Worm (Caenorhabditis elegans) whole organism, midembryonic: ENCODE measurements around the gene F53E10.1.
A peak's percentile ranks its signal among the peaks of the same experiment; 100 is the strongest.
"Not testable (repeated sequence)": the region's sequence is repeated elsewhere in the genome, so short reads cannot be mapped to it uniquely, and the experiment has no call there.

Experiments
- T22C8.4 ChIP-seq: fragments of 200-800 bp; sonication (Bioruptor generic); IDR thresholded peaks from 2 replicates; pipeline ENCODE4 v1.3.6; 2022; ENCODE audit warnings: missing genetic modification characterization, missing compliant biosample characterization
- cog-1 ChIP-seq: sonication (generic microtip); optimal IDR thresholded peaks from 2 replicates; lab custom pipeline; 2016; ENCODE audit warnings: missing genetic modification characterization, missing compliant biosample characterization
- flt-1 ChIP-seq: fragments of 200-800 bp; sonication (Bioruptor generic); IDR thresholded peaks from 2 replicates; pipeline ENCODE4 v1.3.6; 2022; ENCODE audit warnings: missing genetic modification characterization, missing compliant biosample characterization
- klf-2 ChIP-seq: fragments of 200-800 bp; sonication (Bioruptor generic); conservative IDR thresholded peaks from 2 replicates; pipeline ENCODE4 v1.3.6; 2022; ENCODE audit warnings: missing genetic modification reagents, missing genetic modification characterization, missing compliant biosample characterization
- med-1 ChIP-seq: sonication (generic microtip); optimal IDR thresholded peaks from 2 replicates; lab custom pipeline; 2017; ENCODE audit warnings: missing genetic modification characterization, mild to moderate bottlenecking, missing compliant biosample characterization, antibody characterized with exemption, missing genetic modification reagents; ENCODE audit not compliant: insufficient read depth
- ref-1 ChIP-seq: fragments of 200-800 bp; sonication (Bioruptor generic); conservative IDR thresholded peaks from 2 replicates; pipeline ENCODE4 v1.3.6; 2022; ENCODE audit warnings: missing genetic modification reagents, missing genetic modification characterization, missing compliant biosample characterization
- tab-1 ChIP-seq: fragments of 200-800 bp; sonication (Bioruptor generic); IDR thresholded peaks from 2 replicates; pipeline ENCODE4 v1.3.6; 2022; ENCODE audit warnings: missing genetic modification characterization, missing compliant biosample characterization
- ztf-23 ChIP-seq: fragments of 200-800 bp; sonication (Bioruptor generic); IDR thresholded peaks from 2 replicates; pipeline ENCODE4 v1.3.6; 2022; ENCODE audit warnings: missing genetic modification reagents, missing genetic modification characterization, missing compliant biosample characterization
- ztf-29 ChIP-seq: fragments of 200-800 bp; sonication (Bioruptor generic); IDR thresholded peaks from 2 replicates; pipeline ENCODE4 v1.3.6; 2022; ENCODE audit warnings: missing genetic modification reagents, missing genetic modification characterization, missing compliant biosample characterization

F53E10.1 gene

DNA sequence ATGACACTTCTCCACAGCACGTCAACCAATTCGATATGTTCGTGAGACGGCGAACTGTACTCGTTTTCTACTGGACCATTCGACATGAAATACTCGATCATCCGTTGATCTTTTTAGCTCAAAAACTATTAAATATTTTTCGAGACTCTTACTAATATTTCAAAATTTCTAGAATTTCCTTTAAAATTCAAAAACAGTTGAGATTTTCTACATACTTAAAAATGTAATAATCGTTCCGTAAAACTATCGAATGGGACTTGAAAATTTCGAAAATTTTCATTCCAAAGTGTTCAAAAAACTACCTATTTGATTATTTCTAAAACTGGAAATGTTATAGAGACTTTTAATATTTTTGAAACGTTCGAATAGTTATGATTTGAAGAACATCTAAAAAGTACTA, 10.2 kb downstream of the F53E10.1 start, which contains the start of gene sknr-1:
Gene sknr-1, minus strand, starts transcription at position 101 of the 400 bp plus-strand sequence.
- not testable (repeated sequence) for TF ChIP-seq cog-1 (tag; lab: Kevin White, UChicago); flt-1 (GFP tag; lab: Robert Waterston, UW); ref-1 (GFP tag; lab: Robert Waterston, UW)

DNA sequence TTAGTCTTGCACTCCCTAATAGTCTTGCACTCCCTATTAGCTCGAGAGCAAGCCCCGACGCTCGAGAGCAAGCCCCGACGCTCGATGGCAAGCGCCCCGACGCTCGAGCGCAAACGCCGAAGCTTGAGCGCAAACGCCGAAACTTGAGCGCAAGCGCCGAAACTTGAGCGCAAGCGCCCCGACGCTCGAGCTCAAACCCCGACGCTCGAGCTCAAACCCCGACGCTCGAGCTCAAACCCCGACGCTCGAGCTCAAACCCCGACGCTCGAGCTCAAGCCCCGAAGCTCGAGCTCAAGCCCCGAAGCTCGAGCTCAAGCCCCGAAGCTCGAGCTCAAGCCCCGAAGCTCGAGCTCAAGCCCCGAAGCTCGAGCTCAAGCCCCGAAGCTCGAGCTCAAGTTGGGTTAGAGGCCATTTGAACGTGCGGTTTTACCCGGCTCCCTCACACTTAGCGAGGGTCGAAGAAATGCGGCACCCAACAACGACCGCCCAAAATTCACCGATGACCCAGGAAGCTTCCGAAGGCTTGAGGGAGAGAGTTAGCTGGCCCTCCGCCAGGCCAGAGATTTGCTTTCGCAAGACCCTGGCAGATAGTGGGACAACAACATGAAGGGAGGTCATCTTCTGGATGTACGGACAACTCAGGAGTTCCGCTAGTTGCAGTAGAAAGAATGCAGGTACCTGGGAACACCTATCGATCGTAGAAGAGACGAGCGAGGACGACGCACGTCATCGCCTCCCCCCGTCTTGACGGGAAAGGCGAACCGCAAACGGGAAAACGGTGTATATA, 19.9 kb downstream of the F53E10.1 start:
- TF ChIP-seq flt-1 (GFP tag; lab: Robert Waterston, UW) = 0 out of 2 replicates have a peak, but pooled peaks have one; percentile 10
- peak; percentile 43; the same call in 1 of the 2 replicates for TF ChIP-seq ztf-29 (GFP tag; lab: Robert Waterston, UW)

DNA sequence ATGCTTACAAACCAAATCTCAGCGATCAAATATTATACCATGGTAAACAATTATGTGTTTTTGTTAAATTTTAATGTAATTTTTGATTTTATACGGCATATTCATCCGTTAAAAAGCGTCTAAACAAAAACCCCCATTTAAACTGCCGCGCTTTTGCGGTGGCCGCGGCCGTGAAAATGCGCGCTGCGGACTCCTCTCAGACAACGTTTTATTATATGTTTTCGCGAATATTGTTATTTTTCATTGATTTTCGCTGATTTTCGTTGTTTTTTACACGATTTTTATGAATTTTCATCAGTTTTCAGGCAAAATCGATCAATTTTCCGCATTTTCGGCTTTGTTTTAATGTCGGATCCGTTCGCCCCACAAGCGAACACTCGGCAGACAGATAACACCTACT, 23.4 kb downstream of the F53E10.1 start, which contains the start of gene W02H5.19:
Gene W02H5.19, plus strand, starts transcription at position 346 of the 400 bp plus-strand sequence.
- no peak for TF ChIP-seq med-1 (GFP tag; lab: Kevin White, UChicago)
- TF ChIP-seq flt-1 (GFP tag; lab: Robert Waterston, UW) = peak; percentile 68; the same call in 1 of the 2 replicates
- TF ChIP-seq T22C8.4 (GFP tag; lab: Robert Waterston, UW) = 0 out of 2 replicates have a peak, but pooled peaks have one; percentile 33
- no peak for TF ChIP-seq klf-2 (GFP tag; lab: Robert Waterston, UW)
- TF ChIP-seq tab-1 (GFP tag; lab: Robert Waterston, UW) = no peak
- TF ChIP-seq cog-1 (tag; lab: Kevin White, UChicago) = peak; percentile 34
- TF ChIP-seq ref-1 (GFP tag; lab: Robert Waterston, UW) = no peak
- TF ChIP-seq ztf-29 (GFP tag; lab: Robert Waterston, UW) = peak; percentile 41; the same call in 1 of the 2 replicates
- TF ChIP-seq ztf-23 = peak; percentile 70; the same call in 1 of the 2 replicates

DNA sequence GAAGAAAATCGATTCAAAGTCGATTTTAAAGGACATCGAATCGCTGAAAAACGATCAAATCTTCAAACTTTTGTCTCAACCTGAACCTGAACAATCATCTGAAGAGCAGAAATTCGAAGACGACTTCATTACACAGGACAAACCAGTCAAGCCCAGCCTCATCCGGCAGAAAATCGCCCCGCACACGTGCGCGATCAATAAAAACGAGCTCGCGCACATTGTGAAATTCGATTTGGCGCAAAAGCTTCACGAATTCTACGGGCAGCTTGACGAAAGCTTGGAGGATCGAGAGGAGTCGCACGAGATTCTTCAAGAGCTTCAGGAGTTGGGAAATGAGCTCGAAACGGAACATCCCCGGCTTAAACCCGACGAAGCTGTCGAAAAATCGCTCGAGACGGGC, 23.9 kb downstream of the F53E10.1 start, which contains the start of gene W02H5.2:
Gene W02H5.2, plus strand, starts transcription at position 301 of the 400 bp plus-strand sequence.
- TF ChIP-seq ztf-23 (no peak), med-1 (GFP tag; lab: Kevin White, UChicago) (no peak), T22C8.4 (GFP tag; lab: Robert Waterston, UW) (no peak), ztf-29 (GFP tag; lab: Robert Waterston, UW) (no peak), ref-1 (GFP tag; lab: Robert Waterston, UW) (no peak), cog-1 (tag; lab: Kevin White, UChicago) (no peak), flt-1 (GFP tag; lab: Robert Waterston, UW) (no peak), klf-2 (GFP tag; lab: Robert Waterston, UW) (no peak), tab-1 (GFP tag; lab: Robert Waterston, UW) (no peak)

DNA sequence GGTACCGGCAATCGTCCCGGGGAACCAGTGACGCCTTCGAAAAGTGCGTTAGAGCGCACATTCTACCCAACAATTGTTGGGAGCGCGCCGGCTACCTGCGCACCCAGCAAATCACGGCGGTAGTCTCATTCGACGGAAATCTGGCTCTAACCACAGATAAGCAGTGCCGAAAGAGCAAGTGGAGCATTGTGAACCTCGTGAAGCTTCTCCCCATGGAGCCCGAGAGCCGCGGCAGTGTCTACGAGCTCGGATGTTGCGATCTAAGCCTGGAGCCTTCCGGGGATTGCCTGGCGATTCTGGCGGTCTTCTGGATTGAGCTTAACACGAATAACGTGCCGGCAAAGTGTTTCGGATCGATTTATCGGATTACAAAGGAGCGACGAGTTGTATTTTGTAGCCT, 24.4 kb downstream of the F53E10.1 start:
- TF ChIP-seq med-1 (GFP tag; lab: Kevin White, UChicago) (no peak), ztf-23 (no peak), ztf-29 (GFP tag; lab: Robert Waterston, UW) (no peak), klf-2 (GFP tag; lab: Robert Waterston, UW) (no peak), ref-1 (GFP tag; lab: Robert Waterston, UW) (no peak), T22C8.4 (GFP tag; lab: Robert Waterston, UW) (no peak), cog-1 (tag; lab: Kevin White, UChicago) (no peak), tab-1 (GFP tag; lab: Robert Waterston, UW) (no peak), flt-1 (GFP tag; lab: Robert Waterston, UW) (no peak)

DNA sequence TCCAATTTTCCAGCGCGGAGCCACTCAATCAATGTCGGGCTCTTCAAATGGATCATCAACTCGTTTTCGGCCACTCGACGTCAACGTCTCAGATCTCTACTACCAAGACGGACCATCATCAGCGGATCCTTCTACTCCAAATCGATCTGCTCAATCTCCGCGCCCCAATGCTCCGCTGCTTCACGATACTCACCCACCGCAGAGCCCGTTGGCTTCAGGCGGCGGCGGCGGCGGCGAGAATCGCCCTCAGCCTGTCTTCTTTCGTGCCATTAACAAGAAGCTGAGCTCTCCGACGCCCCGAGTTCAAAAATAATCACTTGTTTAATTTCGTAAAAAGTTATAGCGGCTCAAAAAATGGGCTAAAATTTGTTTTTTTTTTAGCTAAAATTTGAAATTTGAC, 31.0 kb downstream of the F53E10.1 start:
- TF ChIP-seq klf-2 (GFP tag; lab: Robert Waterston, UW) = no peak
- no peak for TF ChIP-seq med-1 (GFP tag; lab: Kevin White, UChicago)
- TF ChIP-seq T22C8.4 (GFP tag; lab: Robert Waterston, UW) = no peak

DNA sequence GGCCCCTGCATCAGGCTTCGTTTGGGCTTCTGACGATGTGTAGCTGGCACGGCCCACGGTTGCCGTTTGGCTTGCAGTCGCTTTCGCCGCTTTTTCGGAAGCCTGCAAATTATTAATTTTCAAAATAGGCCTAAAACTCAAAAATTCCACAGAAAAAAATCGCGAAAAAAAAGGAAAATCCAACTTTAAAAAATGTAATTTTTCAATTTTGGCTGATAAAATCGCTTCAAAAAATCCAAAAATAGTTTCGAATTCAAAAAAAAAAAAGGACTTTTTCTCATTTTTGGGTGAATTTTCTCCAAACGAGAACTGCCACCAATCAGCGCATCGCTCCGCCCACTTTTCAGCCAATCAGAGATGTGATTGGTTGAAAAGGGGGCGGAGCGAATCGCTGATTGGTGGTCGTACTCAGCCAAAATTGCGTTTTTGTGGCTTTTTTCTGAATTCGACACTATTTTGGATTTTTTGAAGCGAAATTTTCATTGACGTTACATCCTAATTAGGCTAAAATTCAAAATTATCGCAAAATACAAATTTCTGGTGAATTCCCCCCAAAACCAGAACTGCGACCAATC, 32.2 kb downstream of the F53E10.1 start:
- no peak for TF ChIP-seq ztf-29 (GFP tag; lab: Robert Waterston, UW)
- TF ChIP-seq klf-2 (GFP tag; lab: Robert Waterston, UW) = no peak
- no peak for TF ChIP-seq cog-1 (tag; lab: Kevin White, UChicago)
- TF ChIP-seq ref-1 (GFP tag; lab: Robert Waterston, UW) = no peak
- no peak for TF ChIP-seq tab-1 (GFP tag; lab: Robert Waterston, UW)
- TF ChIP-seq T22C8.4 (GFP tag; lab: Robert Waterston, UW) = no peak
- TF ChIP-seq ztf-23 = no peak
- no peak for TF ChIP-seq med-1 (GFP tag; lab: Kevin White, UChicago)
- TF ChIP-seq flt-1 (GFP tag; lab: Robert Waterston, UW) = no peak

DNA sequence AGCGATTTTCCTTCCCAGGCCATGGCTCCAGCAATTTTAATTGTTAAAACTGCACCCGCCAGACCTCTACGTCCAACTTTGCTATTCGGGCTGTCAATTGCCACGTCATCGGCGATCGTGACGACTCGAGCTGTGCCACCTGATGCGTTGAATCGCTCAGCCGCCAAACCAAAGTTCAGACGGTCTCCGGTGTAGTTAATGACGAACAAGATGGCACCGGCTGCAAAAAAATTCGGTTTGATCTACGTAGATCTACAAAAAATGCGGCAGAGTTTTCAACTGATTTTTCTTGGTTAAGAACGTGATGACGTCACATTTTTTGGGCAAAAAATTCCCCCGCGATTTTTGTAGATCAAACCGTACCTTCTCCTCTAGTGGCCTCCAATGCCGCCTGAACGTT, 35.9 kb downstream of the F53E10.1 start:
- TF ChIP-seq flt-1 (GFP tag; lab: Robert Waterston, UW) (no peak), ztf-23 (no peak), klf-2 (GFP tag; lab: Robert Waterston, UW) (no peak), cog-1 (tag; lab: Kevin White, UChicago) (no peak), T22C8.4 (GFP tag; lab: Robert Waterston, UW) (no peak)

DNA sequence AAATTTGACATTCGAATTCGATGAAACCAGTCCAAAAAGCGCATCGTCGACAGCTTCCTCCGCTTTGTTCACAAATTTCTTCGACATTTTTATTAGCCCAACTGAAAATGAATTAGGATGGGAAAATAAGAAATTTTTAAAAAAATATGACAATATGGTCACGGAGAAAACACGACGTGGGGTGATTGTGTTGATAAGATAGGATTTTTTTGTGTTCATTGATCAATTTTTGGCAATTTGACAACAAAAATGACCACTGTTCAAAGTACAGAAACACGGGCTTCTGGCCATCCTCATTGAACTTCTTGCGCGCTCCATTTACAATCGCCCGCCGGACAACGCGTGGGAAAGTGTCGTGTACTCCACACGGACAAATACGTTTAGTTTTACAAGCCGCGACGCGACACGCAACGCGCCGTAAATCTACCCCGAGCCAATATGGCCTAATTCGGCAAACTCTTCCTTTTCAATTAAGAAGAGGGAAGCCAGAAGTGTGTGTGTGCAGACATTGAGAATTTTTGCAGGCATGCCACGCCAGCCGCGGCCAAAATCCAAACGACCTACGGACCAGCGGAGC, 37.5 kb downstream of the F53E10.1 start, which contains the start of the genes W02H5.8 and angl-1:
Gene W02H5.8, minus strand, starts transcription at position 101 of the 577 bp plus-strand sequence.
Gene angl-1, plus strand, starts transcription at position 527 of the 577 bp plus-strand sequence.
- no peak for TF ChIP-seq ztf-23
- no peak for TF ChIP-seq ztf-29 (GFP tag; lab: Robert Waterston, UW)
- TF ChIP-seq ref-1 (GFP tag; lab: Robert Waterston, UW) = no peak
- TF ChIP-seq tab-1 (GFP tag; lab: Robert Waterston, UW) = no peak
- no peak for TF ChIP-seq med-1 (GFP tag; lab: Kevin White, UChicago)
- no peak for TF ChIP-seq flt-1 (GFP tag; lab: Robert Waterston, UW)
- TF ChIP-seq klf-2 (GFP tag; lab: Robert Waterston, UW) = no peak
- no peak for TF ChIP-seq cog-1 (tag; lab: Kevin White, UChicago)
- TF ChIP-seq T22C8.4 (GFP tag; lab: Robert Waterston, UW) = no peak
